Worm (Caenorhabditis elegans): Measurements from ENCODE around the gene F35F11.2.

F35F11.2 gene

DNA sequence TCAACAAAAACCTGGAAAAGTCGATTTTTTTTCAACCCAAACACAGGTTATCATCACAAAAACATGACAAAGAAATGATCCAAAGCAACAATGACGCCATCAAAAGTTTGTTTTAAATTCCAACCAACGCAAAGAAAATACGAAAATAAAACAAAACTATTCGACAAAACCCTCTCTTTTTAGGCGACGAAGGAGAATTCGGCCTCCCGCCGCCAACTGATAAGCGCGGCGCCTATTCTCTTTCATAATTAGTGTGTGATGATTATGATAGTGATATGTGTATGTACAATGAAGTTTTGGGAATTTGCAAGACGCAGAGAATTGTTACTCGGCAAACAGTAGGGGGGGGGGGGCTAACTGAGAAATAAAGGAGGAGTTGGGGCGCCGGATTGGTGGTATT, 10.8 kb upstream of the F35F11.2 start:
- no peak for TF ChIP-seq nhr-2 (tag; optimal IDR thresholded peaks at IDR 0.05)
- TF ChIP-seq zip-8 (tag; optimal IDR thresholded peaks at IDR 0.05): no peak

DNA sequence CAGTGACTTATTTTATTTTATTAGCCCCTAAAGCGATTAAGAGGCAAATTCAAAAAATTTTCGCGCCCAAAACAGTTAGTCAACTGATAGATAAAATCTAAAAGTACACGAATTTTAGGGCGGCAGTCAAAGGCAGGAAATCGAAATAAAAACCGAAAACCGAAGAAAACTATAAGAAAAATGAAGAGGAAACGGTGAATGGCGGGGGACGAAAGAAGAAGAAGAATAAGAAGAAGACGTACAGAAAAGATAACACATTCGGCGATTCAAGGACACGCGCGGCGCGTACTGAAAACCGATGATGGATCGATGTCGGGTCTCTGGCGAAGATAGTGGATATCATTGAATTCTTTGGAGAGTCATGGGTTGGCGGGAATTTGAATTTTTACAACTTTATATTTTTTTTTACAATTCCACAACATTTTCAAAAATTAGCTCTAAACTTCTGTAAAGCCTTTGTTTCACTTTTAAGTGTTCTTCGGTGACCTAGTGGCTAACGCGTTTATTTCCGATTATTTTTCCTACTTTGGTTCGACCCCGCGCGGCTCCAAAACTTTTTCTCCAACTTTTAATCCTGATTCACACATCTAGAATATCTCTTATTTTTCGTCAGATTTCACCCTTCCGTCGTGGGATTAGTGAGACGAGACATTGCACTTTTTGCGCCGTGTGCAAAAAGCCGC, 9.0 kb upstream of the F35F11.2 start:
- no peak for TF ChIP-seq snpc-4 (tag; optimal IDR thresholded peaks at IDR 0.05)
- TF ChIP-seq ham-2 (GFP tag; optimal IDR thresholded peaks at IDR 0.05): no peak
- TF ChIP-seq hlh-1 (tag; optimal IDR thresholded peaks at IDR 0.05): no peak
- TF ChIP-seq elt-1 (tag; optimal IDR thresholded peaks at IDR 0.05; ENCODE audit: borderline replicate concordance, insufficient read depth): no peak
- TF ChIP-seq lin-32 (GFP tag; optimal IDR thresholded peaks at IDR 0.05): no peak
- TF ChIP-seq mls-2 (tag; optimal IDR thresholded peaks at IDR 0.05): no peak
- TF ChIP-seq ceh-43 (GFP tag; optimal IDR thresholded peaks at IDR 0.05): no peak
- no peak for TF ChIP-seq tbx-8 (GFP tag; optimal IDR thresholded peaks at IDR 0.05)
- TF ChIP-seq M03D4.4 (tag; optimal IDR thresholded peaks at IDR 0.05): no peak
- TF ChIP-seq lin-13 (tag; optimal IDR thresholded peaks at IDR 0.05): no peak
- TF ChIP-seq unc-62 (GFP tag; optimal IDR thresholded peaks at IDR 0.05): no peak
- no peak for TF ChIP-seq flh-1 (GFP tag; optimal IDR thresholded peaks at IDR 0.05)
- TF ChIP-seq mep-1 (tag; optimal IDR thresholded peaks at IDR 0.05): no peak
- no peak for TF ChIP-seq zip-8 (tag; optimal IDR thresholded peaks at IDR 0.05)
- no peak for TF ChIP-seq nhr-76 (tag; optimal IDR thresholded peaks at IDR 0.05)
- TF ChIP-seq ztf-11 (tag; optimal IDR thresholded peaks at IDR 0.05): no peak
- TF ChIP-seq mab-5 (tag; optimal IDR thresholded peaks at IDR 0.05): no peak
- no peak for TF ChIP-seq nhr-12 (tag; optimal IDR thresholded peaks at IDR 0.05)
- TF ChIP-seq ces-1 (GFP tag; optimal IDR thresholded peaks at IDR 0.05): no peak

DNA sequence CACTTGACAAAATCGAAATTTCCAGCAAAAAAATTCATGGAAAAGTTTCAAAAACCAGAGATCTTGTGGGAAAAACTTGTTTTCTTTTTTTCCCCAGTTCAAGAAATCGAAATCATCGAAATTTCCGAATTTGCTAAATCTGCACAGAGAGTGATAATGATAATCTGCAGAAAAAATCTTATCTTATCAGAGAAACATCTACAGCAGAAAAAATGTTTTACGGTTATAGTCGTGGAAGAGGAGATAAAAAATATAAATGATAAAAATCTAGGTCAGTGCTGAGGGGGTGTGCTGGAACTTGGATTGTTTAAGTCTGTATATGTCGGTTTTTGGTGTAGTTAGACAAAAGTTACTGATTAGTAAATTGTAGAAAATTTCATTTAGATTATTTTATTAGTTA, 7.7 kb upstream of the F35F11.2 start:
- TF ChIP-seq lsy-2 (tag; optimal IDR thresholded peaks at IDR 0.05) (no peak), elt-3 (tag; optimal IDR thresholded peaks at IDR 0.05) (no peak), tbx-8 (GFP tag; optimal IDR thresholded peaks at IDR 0.05) (no peak), unc-120 (tag; optimal IDR thresholded peaks at IDR 0.05; ENCODE audit: poor library complexity, severe bottlenecking) (no peak), ceh-43 (GFP tag; optimal IDR thresholded peaks at IDR 0.05) (no peak), nhr-76 (tag; optimal IDR thresholded peaks at IDR 0.05) (no peak), mab-5 (tag; optimal IDR thresholded peaks at IDR 0.05) (no peak), ceh-39 (tag; optimal IDR thresholded peaks at IDR 0.05) (no peak)

DNA sequence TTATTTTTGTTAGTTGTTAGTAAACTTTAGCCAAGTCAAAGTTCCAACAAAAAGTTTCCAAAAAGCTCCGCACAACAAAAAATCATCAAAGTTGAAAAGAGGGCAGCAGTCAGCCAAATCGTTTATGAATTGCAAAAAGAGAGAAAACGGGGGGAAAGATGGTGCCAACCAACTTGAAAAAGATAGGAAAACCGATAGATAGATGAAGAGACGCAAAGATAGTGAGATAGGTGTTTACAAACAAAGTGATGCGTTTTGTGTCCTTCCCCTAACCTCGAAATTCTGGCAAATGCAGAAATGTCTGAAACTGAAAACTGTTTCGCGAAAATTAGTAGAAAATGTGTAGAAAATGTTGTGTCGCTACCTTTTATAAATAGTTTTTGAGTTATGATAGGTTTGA, 6.6 kb upstream of the F35F11.2 start:
- TF ChIP-seq hlh-1 (tag; optimal IDR thresholded peaks at IDR 0.05) (peak; percentile 11), unc-120 (tag; optimal IDR thresholded peaks at IDR 0.05; ENCODE audit: poor library complexity, severe bottlenecking) (no peak), mep-1 (tag; optimal IDR thresholded peaks at IDR 0.05) (no peak)

DNA sequence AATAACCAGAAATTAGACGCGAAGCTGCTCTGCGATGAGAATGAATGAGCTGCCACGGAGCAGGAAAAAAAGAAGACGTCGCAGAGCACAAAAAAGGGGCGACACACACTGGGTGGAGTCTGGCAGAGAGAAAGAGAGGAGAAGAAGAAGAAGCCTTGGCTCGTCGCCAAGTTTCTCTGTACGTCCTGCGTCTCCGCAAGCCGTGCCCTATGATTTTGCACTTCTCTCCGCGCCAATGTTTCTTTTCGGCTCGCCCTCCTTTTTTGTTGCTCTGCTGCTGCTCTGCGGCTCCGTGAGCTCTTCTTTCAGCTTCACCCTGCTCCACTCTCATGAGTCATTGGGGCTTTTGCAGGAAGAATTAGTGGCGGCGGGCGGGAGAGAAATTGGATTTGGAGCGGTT, 5.2 kb upstream of the F35F11.2 start, which contains the start of gene hlh-30:
Gene hlh-30 (minus strand): TSS at position 69 of the 400 bp plus-strand sequence.
- no peak for TF ChIP-seq nhr-2 (tag; optimal IDR thresholded peaks at IDR 0.05)
- peak; percentile 9 for TF ChIP-seq unc-120 (tag; optimal IDR thresholded peaks at IDR 0.05; ENCODE audit: poor library complexity, severe bottlenecking)
- TF ChIP-seq ces-1 (GFP tag; optimal IDR thresholded peaks at IDR 0.05): peak; percentile 55

DNA sequence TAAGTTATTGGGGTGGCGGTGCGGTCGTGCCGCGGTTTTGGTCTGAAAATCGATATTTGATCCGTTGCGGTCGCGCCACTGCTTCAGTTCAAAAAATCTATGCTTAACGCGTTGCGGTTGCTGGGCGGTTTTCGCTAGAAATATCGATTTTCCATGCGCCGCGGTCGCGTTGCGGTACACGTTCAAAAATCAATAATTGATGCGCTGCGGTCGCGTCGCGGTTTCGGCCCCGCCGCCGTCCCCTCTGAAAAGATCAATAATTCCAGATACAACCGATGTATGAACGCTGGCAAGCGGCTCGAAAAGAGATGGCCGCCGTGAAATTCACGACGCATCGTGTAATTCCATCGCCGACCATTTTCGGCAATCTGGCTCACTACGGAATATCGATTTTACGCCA, 922 bp downstream of the F35F11.2 start:
- TF ChIP-seq hlh-1 (tag; optimal IDR thresholded peaks at IDR 0.05) (no peak), lsy-2 (tag; optimal IDR thresholded peaks at IDR 0.05) (no peak), ces-1 (GFP tag; optimal IDR thresholded peaks at IDR 0.05) (no peak), mls-2 (tag; optimal IDR thresholded peaks at IDR 0.05) (no peak), flh-1 (GFP tag; optimal IDR thresholded peaks at IDR 0.05) (no peak), mep-1 (tag; optimal IDR thresholded peaks at IDR 0.05) (no peak), ham-2 (GFP tag; optimal IDR thresholded peaks at IDR 0.05) (no peak), ceh-83 (GFP tag; optimal IDR thresholded peaks at IDR 0.05) (no peak), mab-5 (tag; optimal IDR thresholded peaks at IDR 0.05) (no peak), ceh-43 (GFP tag; optimal IDR thresholded peaks at IDR 0.05) (no peak), snpc-4 (tag; optimal IDR thresholded peaks at IDR 0.05) (no peak), blmp-1 (tag; optimal IDR thresholded peaks at IDR 0.05) (no peak), nhr-12 (tag; optimal IDR thresholded peaks at IDR 0.05) (no peak), nhr-237 (tag; optimal IDR thresholded peaks at IDR 0.05) (no peak), sptf-1 (tag; optimal IDR thresholded peaks at IDR 0.05) (no peak), nhr-28 (tag; optimal IDR thresholded peaks at IDR 0.05) (no peak), pha-4 (tag; optimal IDR thresholded peaks at IDR 0.05) (no peak), lin-13 (tag; optimal IDR thresholded peaks at IDR 0.05) (no peak), cnd-1 (tag; optimal IDR thresholded peaks at IDR 0.05) (no peak)

Data from whole organism, mixed stage, embryonic.